Fruit fly (Drosophila melanogaster) whole organism, embryonic: ENCODE results near the gene CG11703.

Experiments
- CG10462 ChIP-seq: fragments of 200-800 bp; sonication (Bioruptor generic); optimal IDR thresholded peaks from 2 replicates; lab custom pipeline; 2016; ENCODE audit warnings: missing biosample characterization, missing genetic modification characterization
- CG11093 ChIP-seq: fragments of 200-800 bp; sonication (Bioruptor generic); IDR thresholded peaks from 3 replicates; pipeline ENCODE4 v1.3.6; 2022; ENCODE audit warnings: missing biosample characterization, missing genetic modification characterization
- CG1602 ChIP-seq: fragments of 200-800 bp; sonication (Bioruptor generic); optimal IDR thresholded peaks from 3 replicates; lab custom pipeline; 2016; ENCODE audit warnings: missing biosample characterization, missing genetic modification characterization
- CG17385 ChIP-seq: fragments of 200-800 bp; sonication (Bioruptor generic); optimal IDR thresholded peaks from 3 replicates; lab custom pipeline; 2018; ENCODE audit warnings: missing biosample characterization, mild to moderate bottlenecking, missing genetic modification characterization
- CG18262 ChIP-seq: fragments of 200-800 bp; optimal IDR thresholded peaks from 3 replicates; lab custom pipeline; 2019; ENCODE audit warnings: missing biosample characterization, mild to moderate bottlenecking, missing genetic modification characterization, moderate library complexity
- CG2678 ChIP-seq: fragments of 200-800 bp; sonication (Bioruptor generic); optimal IDR thresholded peaks from 3 replicates; lab custom pipeline; 2019; ENCODE audit warnings: missing biosample characterization, mild to moderate bottlenecking, missing genetic modification characterization, moderate library complexity
- CG30403 ChIP-seq: fragments of 200-800 bp; sonication (Bioruptor generic); optimal IDR thresholded peaks from 3 replicates; lab custom pipeline; 2016; ENCODE audit warnings: missing biosample characterization, missing genetic modification characterization
- CG3065 ChIP-seq: fragments of 200-800 bp; sonication (Bioruptor generic); optimal IDR thresholded peaks from 2 replicates; lab custom pipeline; 2016; ENCODE audit warnings: missing biosample characterization, missing genetic modification characterization
- CG3281 ChIP-seq: fragments of 200-800 bp; sonication (Bioruptor generic); optimal IDR thresholded peaks from 3 replicates; lab custom pipeline; 2017; ENCODE audit warnings: missing biosample characterization, mild to moderate bottlenecking, missing genetic modification characterization
- CG34376 ChIP-seq: fragments of 200-800 bp; sonication (Bioruptor generic); optimal IDR thresholded peaks from 2 replicates; lab custom pipeline; 2018; ENCODE audit warnings: missing biosample characterization, mild to moderate bottlenecking, missing genetic modification characterization
- CG4404 ChIP-seq: fragments of 200-800 bp; sonication (Bioruptor generic); IDR thresholded peaks from 2 replicates; pipeline ENCODE4 v1.3.6; 2022; ENCODE audit warnings: missing biosample characterization, missing genetic modification characterization
- CG7786 ChIP-seq: fragments of 200-800 bp; sonication (Bioruptor generic); optimal IDR thresholded peaks from 2 replicates; lab custom pipeline; 2016; ENCODE audit warnings: missing biosample characterization, missing genetic modification characterization
- CG7839 ChIP-seq: fragments of 200-800 bp; sonication (Bioruptor generic); optimal IDR thresholded peaks from 3 replicates; lab custom pipeline; 2018; ENCODE audit warnings: missing biosample characterization, mild to moderate bottlenecking, missing genetic modification characterization, moderate library complexity
- CG8478 ChIP-seq: fragments of >200 bp; optimal IDR thresholded peaks from 2 replicates; lab custom pipeline; 2018
- CrebB ChIP-seq: fragments of 200-800 bp; sonication (Bioruptor generic); optimal IDR thresholded peaks from 3 replicates; lab custom pipeline; 2018; ENCODE audit warnings: missing biosample characterization, mild to moderate bottlenecking, missing genetic modification characterization
- Dbx ChIP-seq: fragments of 200-800 bp; sonication (Bioruptor generic); IDR thresholded peaks from 3 replicates; pipeline ENCODE4 v1.3.6; 2022; ENCODE audit warnings: missing biosample characterization, missing genetic modification characterization
- Dip2 ChIP-seq: fragments of 200-800 bp; sonication (Bioruptor generic); IDR thresholded peaks from 2 replicates; pipeline ENCODE4 v1.3.6; 2022; ENCODE audit warnings: missing biosample characterization, missing genetic modification characterization
- Dip3 ChIP-seq: fragments of 200-800 bp; sonication (Bioruptor generic); optimal IDR thresholded peaks from 3 replicates; lab custom pipeline; 2016; ENCODE audit warnings: missing biosample characterization, missing genetic modification characterization
- Eip74EF ChIP-seq, 2 experiments: fragments of 200-800 bp in 1 of 2; fragments of >200 bp in 1 of 2; sonication (Bioruptor generic) in 1 of 2; optimal IDR thresholded peaks; 2 replicates each; lab custom pipeline; 2017 to 2019; ENCODE audit warnings: missing biosample characterization in 2 of 2, missing genetic modification characterization in 2 of 2, mild to moderate bottlenecking in 1 of 2, moderate library complexity in 1 of 2
- Fer1 ChIP-seq: fragments of 200-800 bp; sonication (Bioruptor generic); optimal IDR thresholded peaks from 2 replicates; lab custom pipeline; 2017; ENCODE audit warnings: missing biosample characterization, mild to moderate bottlenecking, missing genetic modification characterization
- GATAe ChIP-seq: fragments of 200-800 bp; sonication (Bioruptor generic); conservative IDR thresholded peaks from 2 replicates; pipeline ENCODE4 v1.3.6; 2022; ENCODE audit warnings: missing biosample characterization, missing genetic modification characterization
- MESR4 ChIP-seq: fragments of 200-800 bp; sonication (Bioruptor generic); optimal IDR thresholded peaks from 2 replicates; lab custom pipeline; 2018; ENCODE audit warnings: missing biosample characterization, mild to moderate bottlenecking, missing genetic modification characterization, moderate library complexity
- MTF-1 ChIP-seq: fragments of 200-800 bp; sonication (Bioruptor generic); optimal IDR thresholded peaks from 2 replicates; lab custom pipeline; 2018; ENCODE audit warnings: missing biosample characterization, mild to moderate bottlenecking, missing genetic modification characterization, borderline replicate concordance
- Meics ChIP-seq: fragments of 200-800 bp; sonication (Bioruptor generic); optimal IDR thresholded peaks from 2 replicates; lab custom pipeline; 2017; ENCODE audit warnings: missing biosample characterization, mild to moderate bottlenecking, missing genetic modification characterization
- NfI ChIP-seq: fragments of 200-800 bp; sonication (Bioruptor generic); optimal IDR thresholded peaks from 3 replicates; lab custom pipeline; 2018; ENCODE audit warnings: missing biosample characterization, mild to moderate bottlenecking, missing genetic modification characterization, moderate library complexity
- Ravus ChIP-seq: fragments of 200-800 bp; sonication (Bioruptor generic); IDR thresholded peaks from 2 replicates; pipeline ENCODE4 v1.3.6; 2022; ENCODE audit warnings: missing biosample characterization, missing genetic modification characterization
- Rfx ChIP-seq: fragments of 200-800 bp; sonication (Bioruptor generic); IDR thresholded peaks from 2 replicates; pipeline ENCODE4 v1.3.6; 2022; ENCODE audit warnings: missing biosample characterization, missing genetic modification characterization
- Sry-δ ChIP-seq: fragments of 200-800 bp; sonication (Bioruptor generic); optimal IDR thresholded peaks from 2 replicates; lab custom pipeline; 2016; ENCODE audit warnings: missing biosample characterization, missing genetic modification characterization
- Xbp1 ChIP-seq: fragments of 200-800 bp; sonication (Bioruptor generic); optimal IDR thresholded peaks from 3 replicates; lab custom pipeline; 2016; ENCODE audit warnings: missing biosample characterization, mild to moderate bottlenecking, missing genetic modification characterization
- ap ChIP-seq: fragments of 200-800 bp; sonication (Bioruptor generic); IDR thresholded peaks from 2 replicates; pipeline ENCODE4 v1.3.6; 2022; ENCODE audit warnings: missing biosample characterization, missing genetic modification characterization
- ase ChIP-seq: fragments of 200-800 bp; sonication (Bioruptor generic); IDR thresholded peaks from 3 replicates; pipeline ENCODE4 v1.3.6; 2022; ENCODE audit warnings: missing biosample characterization, missing genetic modification characterization
- bbx ChIP-seq: fragments of 200-800 bp; sonication (Bioruptor generic); IDR thresholded peaks from 2 replicates; pipeline ENCODE4 v1.3.6; 2022; ENCODE audit warnings: missing biosample characterization, missing genetic modification characterization; ENCODE audit not compliant: partially characterized antibody
- croc ChIP-seq: fragments of 200-800 bp; sonication (Bioruptor generic); conservative IDR thresholded peaks from 3 replicates; pipeline ENCODE4 v1.3.6; 2022; ENCODE audit warnings: missing biosample characterization, missing genetic modification characterization
- crol ChIP-seq: fragments of 200-800 bp; sonication (Bioruptor generic); IDR thresholded peaks from 2 replicates; pipeline ENCODE4 v1.3.6; 2022; ENCODE audit warnings: missing biosample characterization, missing genetic modification characterization
- crp ChIP-seq, 2 experiments: fragments of 200-800 bp; sonication (Bioruptor generic); optimal IDR thresholded peaks; 2 replicates in 1 of 2; 3 replicates in 1 of 2; lab custom pipeline; 2017; ENCODE audit warnings: missing biosample characterization in 2 of 2, missing genetic modification characterization in 2 of 2, mild to moderate bottlenecking in 1 of 2, moderate library complexity in 1 of 2
- h ChIP-seq: fragments of >200 bp; optimal IDR thresholded peaks from 2 replicates; lab custom pipeline; 2017
- ham ChIP-seq: fragments of 200-800 bp; sonication (Bioruptor generic); IDR thresholded peaks from 2 replicates; pipeline ENCODE4 v1.3.6; 2022; ENCODE audit warnings: missing biosample characterization, missing genetic modification characterization
- hb ChIP-seq: fragments of 200-800 bp; sonication (Bioruptor generic); IDR thresholded peaks from 3 replicates; pipeline ENCODE4 v1.3.6; 2022; ENCODE audit warnings: missing biosample characterization, missing genetic modification characterization; ENCODE audit not compliant: partially characterized antibody
- hkb ChIP-seq, 2 experiments: fragments of 200-800 bp in 1 of 2; fragments of >200 bp in 1 of 2; sonication (Bioruptor generic) in 1 of 2; IDR thresholded peaks in 1 of 2; optimal IDR thresholded peaks in 1 of 2; 2 replicates each; pipeline versions ENCODE4 v1.3.6 to Lab custom; 2017 to 2022; ENCODE audit warnings: missing biosample characterization in 1 of 2, missing genetic modification characterization in 1 of 2
- mld ChIP-seq: fragments of 200-800 bp; sonication (Bioruptor generic); IDR thresholded peaks from 3 replicates; pipeline ENCODE4 v1.3.6; 2022; ENCODE audit warnings: missing biosample characterization, missing genetic modification characterization; ENCODE audit not compliant: partially characterized antibody
- nau ChIP-seq: fragments of 200-800 bp; sonication (Bioruptor generic); optimal IDR thresholded peaks from 3 replicates; lab custom pipeline; 2017; ENCODE audit warnings: missing biosample characterization, mild to moderate bottlenecking, missing genetic modification characterization, missing genetic modification reagents
- pb ChIP-seq: fragments of 200-800 bp; sonication (Bioruptor generic); optimal IDR thresholded peaks from 3 replicates; lab custom pipeline; 2016; ENCODE audit warnings: missing biosample characterization, missing genetic modification characterization
- psq ChIP-seq: fragments of 200-800 bp; sonication (Bioruptor generic); optimal IDR thresholded peaks from 2 replicates; lab custom pipeline; 2017; ENCODE audit warnings: missing biosample characterization, missing genetic modification characterization
- rib ChIP-seq: fragments of 200-800 bp; sonication (Bioruptor generic); IDR thresholded peaks from 2 replicates; pipeline ENCODE4 v1.3.6; 2022; ENCODE audit warnings: missing biosample characterization, missing genetic modification characterization
- sc ChIP-seq, 3 experiments: fragments of >200 bp in 2 of 3; fragments of 200-800 bp in 1 of 3; sonication (Bioruptor generic) in 1 of 3; optimal IDR thresholded peaks; 2 replicates in 2 of 3; 3 replicates in 1 of 3; lab custom pipeline; 2017; ENCODE audit warnings: mild to moderate bottlenecking in 1 of 3, missing biosample characterization in 1 of 3, missing genetic modification characterization in 1 of 3, missing genetic modification reagents in 1 of 3
- sima ChIP-seq: fragments of 200-800 bp; sonication (Bioruptor generic); optimal IDR thresholded peaks from 2 replicates; lab custom pipeline; 2016; ENCODE audit warnings: missing biosample characterization, missing genetic modification characterization
- slbo ChIP-seq: fragments of 200-800 bp; sonication (Bioruptor generic); IDR thresholded peaks from 2 replicates; pipeline ENCODE4 v1.3.6; 2022; ENCODE audit warnings: missing biosample characterization, missing genetic modification characterization
- unpg ChIP-seq: fragments of 200-800 bp; sonication (Bioruptor generic); optimal IDR thresholded peaks from 3 replicates; lab custom pipeline; 2018; ENCODE audit warnings: missing biosample characterization, mild to moderate bottlenecking, missing genetic modification characterization, moderate library complexity
- usp ChIP-seq: fragments of >200 bp; optimal IDR thresholded peaks from 2 replicates; lab custom pipeline; 2017; ENCODE audit warnings: missing biosample characterization, missing genetic modification characterization
- vfl ChIP-seq: fragments of 200-800 bp; sonication (Bioruptor generic); optimal IDR thresholded peaks from 2 replicates; lab custom pipeline; 2016; ENCODE audit warnings: missing biosample characterization, missing genetic modification characterization
- vnd ChIP-seq: fragments of 200-800 bp; sonication (Bioruptor generic); IDR thresholded peaks from 3 replicates; pipeline ENCODE4 v1.3.6; 2022; ENCODE audit warnings: missing biosample characterization, missing genetic modification characterization; ENCODE audit not compliant: partially characterized antibody

Gene CG11703

dm6 chr3R:19182848-19183247 lies 45.1 kb downstream of the CG11703 start (continued):
- no peak for TF ChIP-seq CG4404 (GFP tag; lab: Robert Waterston, UW)
- peak; percentile 55 for TF ChIP-seq CG2678 (tag; lab: Kevin White, UChicago)
- no peak for TF ChIP-seq rib (GFP tag; lab: Robert Waterston, UW)
- no peak for TF ChIP-seq croc (GFP tag; lab: Robert Waterston, UW)
- no peak for TF ChIP-seq vfl
- TF ChIP-seq Eip74EF (GFP tag; optimal IDR thresholded peaks at IDR 0.05; lab: Kevin White, UChicago): no peak
- TF ChIP-seq CG1602 (GFP tag; lab: Kevin White, UChicago): no peak
- no peak for TF ChIP-seq hkb (optimal IDR thresholded peaks at IDR 0.05; lab: Kevin White, UChicago)
- no peak for TF ChIP-seq hkb (GFP tag; IDR thresholded peaks at IDR 0.05; lab: Robert Waterston, UW)
- no peak for TF ChIP-seq mld (GFP tag; lab: Robert Waterston, UW)
- TF ChIP-seq CG8478 (lab: Kevin White, UChicago): no peak
- TF ChIP-seq MESR4 (GFP tag; lab: Kevin White, UChicago): no peak
- TF ChIP-seq Xbp1 (GFP tag; lab: Kevin White, UChicago): no peak
- TF ChIP-seq slbo: no peak
- no peak for TF ChIP-seq ase (GFP tag; lab: Robert Waterston, UW)
- TF ChIP-seq Dip3 (GFP tag; lab: Kevin White, UChicago): no peak
- TF ChIP-seq CG3281 (GFP tag; lab: Kevin White, UChicago): no peak
- no peak for TF ChIP-seq hb
- TF ChIP-seq crp (GFP tag; optimal IDR thresholded peaks at IDR 0.05; lab: Kevin White, UChicago): no peak
- no peak for TF ChIP-seq sc (optimal IDR thresholded peaks at IDR 0.05; lab: Kevin White, UChicago)
- TF ChIP-seq sc (GFP tag; optimal IDR thresholded peaks at IDR 0.05; lab: Kevin White, UChicago): peak; percentile 18
- no peak for TF ChIP-seq usp
- no peak for TF ChIP-seq CG18262 (tag; lab: Kevin White, UChicago)
- no peak for TF ChIP-seq GATAe
- TF ChIP-seq ham (GFP tag; lab: Robert Waterston, UW): no peak
- TF ChIP-seq bbx (GFP tag; lab: Robert Waterston, UW): no peak
- TF ChIP-seq Rfx (GFP tag; lab: Robert Waterston, UW): no peak
- no peak for TF ChIP-seq ap (GFP tag; lab: Robert Waterston, UW)
- TF ChIP-seq CG17385: no peak
- TF ChIP-seq NfI (GFP tag; lab: Kevin White, UChicago): no peak
- no peak for TF ChIP-seq Fer1 (GFP tag; lab: Kevin White, UChicago)
- TF ChIP-seq CrebB: no peak
- TF ChIP-seq MTF-1 (GFP tag; lab: Kevin White, UChicago): peak; percentile 19
- no peak for TF ChIP-seq CG30403 (GFP tag; lab: Kevin White, UChicago)
- TF ChIP-seq h (lab: Kevin White, UChicago): no peak
- no peak for TF ChIP-seq Sry-δ (GFP tag; lab: Kevin White, UChicago)
- TF ChIP-seq sima: no peak
- no peak for TF ChIP-seq CG10462
- TF ChIP-seq Dip2 (GFP tag; lab: Robert Waterston, UW): no peak
- no peak for TF ChIP-seq pb (GFP tag; lab: Kevin White, UChicago)
- TF ChIP-seq Meics: no peak
- no peak for TF ChIP-seq Ravus (GFP tag; lab: Robert Waterston, UW)
- TF ChIP-seq CG11093 (GFP tag; lab: Robert Waterston, UW): peak; percentile 33; the same call in 1 of the 3 replicates
- peak; percentile 28 for TF ChIP-seq nau
- TF ChIP-seq vnd (GFP tag; lab: Robert Waterston, UW): no peak
- TF ChIP-seq CG7839: no peak
- no peak for TF ChIP-seq CG34376 (GFP tag; lab: Kevin White, UChicago)
- TF ChIP-seq crol (GFP tag; lab: Robert Waterston, UW): no peak
- TF ChIP-seq Dbx (GFP tag; lab: Robert Waterston, UW): no peak
- no peak for TF ChIP-seq CG3065 (GFP tag; lab: Kevin White, UChicago)
- no peak for TF ChIP-seq psq
- peak; percentile 8 for TF ChIP-seq unpg
- no peak for TF ChIP-seq CG7786 (GFP tag; lab: Kevin White, UChicago)
